Worm (Caenorhabditis elegans): ENCODE measurements around the gene his-24.

DNA sequence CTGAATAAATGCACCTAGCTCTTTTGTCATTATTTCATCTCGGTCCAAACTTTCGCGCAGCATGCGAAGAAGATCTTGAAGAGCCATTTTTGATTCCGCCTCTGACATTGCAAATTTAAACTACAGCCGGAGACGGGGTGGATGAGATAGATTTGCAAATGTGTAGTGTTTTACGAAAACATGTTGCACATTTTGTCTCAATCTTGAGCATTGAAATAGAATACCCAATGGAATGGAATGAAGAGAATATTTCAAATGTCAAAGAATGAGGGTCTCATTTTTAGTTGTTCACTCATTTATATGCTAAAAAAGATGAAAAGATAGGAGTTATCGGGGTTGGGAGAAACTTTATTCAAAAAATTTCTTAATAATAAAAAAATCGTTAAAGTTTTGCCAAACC lies 34.5 kb upstream of the his-24 start, which contains the start of gene Y66C5A.1:
- TF ChIP-seq cog-1 (tag; optimal IDR thresholded peaks at IDR 0.05): no peak
- TF ChIP-seq ztf-23 (GFP tag; IDR thresholded peaks at IDR 0.05): no peak
- no peak for TF ChIP-seq ref-1 (GFP tag; conservative IDR thresholded peaks at IDR 0.05)
- no peak for TF ChIP-seq med-1 (GFP tag; optimal IDR thresholded peaks at IDR 0.05; ENCODE audit: insufficient read depth)
- TF ChIP-seq flt-1 (GFP tag; IDR thresholded peaks at IDR 0.05): no peak
- no peak for TF ChIP-seq klf-2 (GFP tag; conservative IDR thresholded peaks at IDR 0.05)
- TF ChIP-seq T22C8.4 (GFP tag; IDR thresholded peaks at IDR 0.05): no peak

Data from whole organism, midembryonic.